Fruit fly (Drosophila melanogaster) whole organism, pupa: Measurements from ENCODE around the gene Baldspot.
A peak's percentile ranks its signal among the peaks of the same experiment; 100 is the strongest.

Experiments
- CG10348 ChIP-seq: fragments of 200-800 bp; sonication (Bioruptor generic); IDR thresholded peaks from 2 replicates; pipeline ENCODE4 v1.3.6; 2022; ENCODE audit warnings: missing biosample characterization, missing genetic modification characterization
- CG12605 ChIP-seq: fragments of 200-800 bp; sonication (Bioruptor generic); IDR thresholded peaks from 2 replicates; pipeline ENCODE4 v1.3.6; 2022; ENCODE audit warnings: missing biosample characterization, missing genetic modification characterization
- CG13204 ChIP-seq: fragments of 200-800 bp; sonication (Bioruptor generic); optimal IDR thresholded peaks from 2 replicates; lab custom pipeline; 2018; ENCODE audit warnings: missing biosample characterization, mild to moderate bottlenecking, missing genetic modification characterization, moderate library complexity
- CG14655 ChIP-seq: fragments of 200-800 bp; sonication (Bioruptor generic); optimal IDR thresholded peaks from 3 replicates; lab custom pipeline; 2017; ENCODE audit warnings: mild to moderate bottlenecking, missing biosample characterization, missing genetic modification reagents, missing genetic modification characterization
- CG15710 ChIP-seq: fragments of 200-800 bp; sonication (Bioruptor generic); optimal IDR thresholded peaks from 2 replicates; lab custom pipeline; 2018; ENCODE audit warnings: missing biosample characterization, mild to moderate bottlenecking, missing genetic modification characterization, moderate library complexity
- CG17806 ChIP-seq: fragments of 200-800 bp; sonication (Bioruptor generic); optimal IDR thresholded peaks from 2 replicates; lab custom pipeline; 2018; ENCODE audit warnings: missing biosample characterization, mild to moderate bottlenecking, missing genetic modification characterization, moderate library complexity
- CG32121 ChIP-seq: fragments of 200-800 bp; sonication (Bioruptor generic); IDR thresholded peaks from 2 replicates; pipeline ENCODE4 v1.3.6; 2022; ENCODE audit warnings: missing biosample characterization, missing genetic modification characterization
- CG34367 ChIP-seq: fragments of 200-800 bp; sonication (Bioruptor generic); optimal IDR thresholded peaks from 2 replicates; lab custom pipeline; 2018; ENCODE audit warnings: missing biosample characterization, mild to moderate bottlenecking, missing genetic modification characterization
- CG4496 ChIP-seq: fragments of 200-800 bp; sonication (Bioruptor generic); IDR thresholded peaks from 3 replicates; pipeline ENCODE4 v1.3.6; 2022; ENCODE audit warnings: missing biosample characterization, missing genetic modification characterization
- CG8159 ChIP-seq: fragments of 200-800 bp; sonication (Bioruptor generic); optimal IDR thresholded peaks from 3 replicates; lab custom pipeline; 2018; ENCODE audit warnings: missing biosample characterization, mild to moderate bottlenecking, missing genetic modification characterization, moderate library complexity
- CG8301 ChIP-seq: fragments of 200-800 bp; sonication (Bioruptor generic); optimal IDR thresholded peaks from 2 replicates; lab custom pipeline; 2018; ENCODE audit warnings: missing biosample characterization, mild to moderate bottlenecking, missing genetic modification characterization
- CG9948 ChIP-seq: fragments of 200-800 bp; sonication (Bioruptor generic); optimal IDR thresholded peaks from 2 replicates; lab custom pipeline; 2018; ENCODE audit warnings: missing biosample characterization, mild to moderate bottlenecking, missing genetic modification characterization, moderate library complexity
- D1 ChIP-seq: fragments of 200-800 bp; sonication (Bioruptor generic); optimal IDR thresholded peaks from 2 replicates; lab custom pipeline; 2018; ENCODE audit warnings: missing biosample characterization, mild to moderate bottlenecking, missing genetic modification characterization, moderate library complexity
- EcR ChIP-seq: fragments of 200-800 bp; sonication (Bioruptor generic); optimal IDR thresholded peaks from 3 replicates; lab custom pipeline; 2019; ENCODE audit warnings: missing biosample characterization, missing genetic modification characterization, mild to moderate bottlenecking, moderate library complexity, missing genetic modification reagents
- Ets98B ChIP-seq: fragments of 200-800 bp; sonication (Bioruptor generic); IDR thresholded peaks from 2 replicates; pipeline ENCODE4 v1.3.6; 2022; ENCODE audit warnings: missing biosample characterization, missing genetic modification characterization
- Pif1A ChIP-seq: fragments of 200-800 bp; sonication (Bioruptor generic); optimal IDR thresholded peaks from 3 replicates; lab custom pipeline; 2016; ENCODE audit warnings: missing biosample characterization, missing genetic modification characterization
- Pif1B ChIP-seq: fragments of 200-800 bp; sonication (Bioruptor generic); optimal IDR thresholded peaks from 3 replicates; lab custom pipeline; 2016; ENCODE audit warnings: missing biosample characterization, missing genetic modification characterization
- Snoo ChIP-seq: fragments of 200-800 bp; sonication (Bioruptor generic); optimal IDR thresholded peaks from 3 replicates; lab custom pipeline; 2017; ENCODE audit warnings: missing biosample characterization, mild to moderate bottlenecking, missing genetic modification characterization, inconsistent platforms
- fd96Ca ChIP-seq: fragments of 200-800 bp; sonication (Bioruptor generic); IDR thresholded peaks from 3 replicates; pipeline ENCODE4 v1.3.6; 2022; ENCODE audit warnings: missing biosample characterization, missing genetic modification characterization
- gl ChIP-seq: fragments of 200-800 bp; sonication (Bioruptor generic); optimal IDR thresholded peaks from 2 replicates; lab custom pipeline; 2018; ENCODE audit warnings: missing biosample characterization, mild to moderate bottlenecking, missing genetic modification characterization
- rn ChIP-seq: fragments of 200-800 bp; sonication (Bioruptor generic); IDR thresholded peaks from 2 replicates; pipeline ENCODE4 v1.3.6; 2022; ENCODE audit warnings: missing biosample characterization, missing genetic modification characterization

The Baldspot gene

DNA sequence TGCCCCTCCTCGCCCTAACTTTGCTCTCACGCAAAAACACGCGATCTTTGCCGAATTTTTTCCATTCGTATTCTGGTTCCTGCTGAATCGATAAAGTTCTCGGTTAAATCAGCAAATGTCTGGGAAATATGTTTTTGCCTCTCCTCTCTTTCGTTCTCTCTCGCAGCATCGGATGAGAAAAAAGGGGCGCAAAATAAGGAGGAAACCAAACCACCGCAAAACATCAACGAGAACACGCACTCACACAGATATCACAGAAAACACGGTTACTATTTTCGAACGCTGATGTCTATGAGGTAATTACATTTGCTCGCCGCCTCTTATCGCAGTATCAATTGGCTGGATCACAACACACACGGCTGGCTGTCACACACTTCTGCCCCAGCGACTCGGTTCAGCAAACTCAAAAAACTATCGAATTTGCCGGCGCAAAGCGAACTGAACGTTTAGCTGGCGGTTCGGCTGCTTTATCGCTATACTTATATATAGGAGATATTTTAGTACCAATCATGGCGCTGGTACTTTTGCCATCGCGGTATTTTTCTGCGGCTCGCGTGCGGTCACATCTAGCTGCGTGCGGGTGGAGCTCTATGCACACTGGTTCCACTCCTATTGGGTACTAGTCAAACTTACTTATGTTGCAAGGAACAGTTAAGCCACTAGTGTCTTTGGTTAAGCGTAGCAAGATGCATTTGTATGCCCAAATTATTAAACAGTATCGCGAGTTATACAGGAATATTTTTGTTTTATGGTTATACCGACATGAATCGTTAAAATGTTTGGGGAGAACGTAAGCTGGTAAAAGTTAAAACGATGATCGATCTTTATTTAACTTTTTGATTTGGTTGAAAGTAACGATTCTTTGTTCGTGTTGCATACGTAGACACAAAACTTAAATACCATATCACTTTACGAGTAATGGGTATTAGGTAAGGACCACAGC, at the start of gene Baldspot:
TSS of gene Baldspot (minus strand) at position 449 of the 943 bp plus-strand sequence.
- peak; percentile 64 for TF ChIP-seq EcR (GFP tag; lab: Kevin White, UChicago)
- TF ChIP-seq CG32121 = peak; percentile 63; the same call in 1 of the 2 replicates
- peak; percentile 84 for TF ChIP-seq Pif1B (GFP tag; lab: Kevin White, UChicago)
- no peak for TF ChIP-seq CG13204 (GFP tag; lab: Kevin White, UChicago)
- peak; percentile 66 for TF ChIP-seq Ets98B (GFP tag; lab: Robert Waterston, UW)
- TF ChIP-seq Pif1A (GFP tag; lab: Kevin White, UChicago) = peak; percentile 93
- TF ChIP-seq CG12605 (GFP tag; lab: Robert Waterston, UW) = peak; percentile 69
- no peak for TF ChIP-seq CG10348
- peak; percentile 27 for TF ChIP-seq CG34367 (tag; lab: Kevin White, UChicago)
- peak; percentile 88 for TF ChIP-seq CG8159
- TF ChIP-seq Snoo (tag; lab: Kevin White, UChicago) = peak; percentile 62
- peak; percentile 70 for TF ChIP-seq gl (tag; lab: Kevin White, UChicago)
- TF ChIP-seq CG4496 (GFP tag; lab: Robert Waterston, UW) = peak; percentile 50
- TF ChIP-seq rn (GFP tag; lab: Robert Waterston, UW) = no peak
- peak; percentile 90 for TF ChIP-seq CG14655 (GFP tag; lab: Kevin White, UChicago)
- TF ChIP-seq CG17806 (tag; lab: Kevin White, UChicago) = peak; percentile 79
- peak; percentile 91 for TF ChIP-seq CG8301 (tag; lab: Kevin White, UChicago)
- TF ChIP-seq CG15710 (tag; lab: Kevin White, UChicago) = peak; percentile 44
- peak; percentile 85 for TF ChIP-seq fd96Ca (GFP tag; lab: Robert Waterston, UW)
- TF ChIP-seq D1 (tag; lab: Kevin White, UChicago) = peak; percentile 85
- peak; percentile 81 for TF ChIP-seq CG9948

DNA sequence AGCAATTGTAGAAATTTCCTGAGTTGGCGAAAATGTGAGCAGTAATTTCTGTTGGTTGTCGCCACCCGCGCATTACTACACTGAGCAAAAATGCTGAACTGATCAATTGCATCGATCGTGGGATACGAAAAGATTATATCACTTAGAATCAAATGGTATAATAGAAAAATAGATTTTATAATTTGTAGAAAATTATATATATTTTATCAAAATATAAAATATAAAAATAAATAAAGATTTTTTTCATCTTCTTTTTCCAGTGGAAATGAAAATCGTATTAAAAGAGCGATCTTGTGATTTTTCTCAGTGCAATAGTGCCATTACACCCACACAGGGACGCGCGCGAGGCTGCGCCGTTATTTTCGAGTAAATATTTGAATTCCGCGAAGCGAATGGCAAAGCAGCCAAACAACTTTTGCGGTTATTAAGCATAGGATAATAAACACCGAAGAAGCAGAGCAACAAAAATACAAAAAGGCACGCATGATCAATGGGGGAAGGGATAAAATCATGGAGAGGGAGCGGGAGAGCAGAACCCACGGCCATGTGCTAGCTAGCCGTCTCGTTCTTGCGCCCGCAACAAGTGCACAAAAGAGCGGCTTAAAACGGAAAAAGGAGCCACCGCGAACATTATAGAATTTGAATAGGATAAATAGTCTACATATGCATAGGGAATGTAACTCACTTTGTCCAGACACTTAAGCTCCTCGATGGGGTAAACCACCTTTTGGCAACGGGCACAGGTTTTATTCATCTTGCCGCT, 49.0 kb upstream of the Baldspot start:
- TF ChIP-seq CG15710 (tag; lab: Kevin White, UChicago) = peak; percentile 69
- peak; percentile 63; the same call in 2 of the 3 replicates for TF ChIP-seq fd96Ca (GFP tag; lab: Robert Waterston, UW)
- peak; percentile 45 for TF ChIP-seq EcR (GFP tag; lab: Kevin White, UChicago)
- TF ChIP-seq CG8301 (tag; lab: Kevin White, UChicago) = peak; percentile 58
- TF ChIP-seq CG13204 (GFP tag; lab: Kevin White, UChicago) = no peak
- TF ChIP-seq CG32121 = peak; percentile 72
- peak; percentile 56; the same call in 1 of the 2 replicates for TF ChIP-seq rn (GFP tag; lab: Robert Waterston, UW)
- peak; percentile 51 for TF ChIP-seq Pif1B (GFP tag; lab: Kevin White, UChicago)
- TF ChIP-seq CG10348 = no peak; the same call in 1 of the 2 replicates
- TF ChIP-seq CG8159 = peak; percentile 84
- TF ChIP-seq CG12605 (GFP tag; lab: Robert Waterston, UW) = no peak
- TF ChIP-seq gl (tag; lab: Kevin White, UChicago) = no peak
- peak; percentile 73 for TF ChIP-seq CG17806 (tag; lab: Kevin White, UChicago)
- no peak for TF ChIP-seq D1 (tag; lab: Kevin White, UChicago)
- TF ChIP-seq CG14655 (GFP tag; lab: Kevin White, UChicago) = peak; percentile 83
- TF ChIP-seq Pif1A (GFP tag; lab: Kevin White, UChicago) = peak; percentile 60
- TF ChIP-seq CG9948 = peak; percentile 54
- peak; percentile 26 for TF ChIP-seq CG34367 (tag; lab: Kevin White, UChicago)
- peak; percentile 51 for TF ChIP-seq Ets98B (GFP tag; lab: Robert Waterston, UW)
- peak; percentile 6 for TF ChIP-seq Snoo (tag; lab: Kevin White, UChicago)
- peak; percentile 65 for TF ChIP-seq CG4496 (GFP tag; lab: Robert Waterston, UW)

DNA sequence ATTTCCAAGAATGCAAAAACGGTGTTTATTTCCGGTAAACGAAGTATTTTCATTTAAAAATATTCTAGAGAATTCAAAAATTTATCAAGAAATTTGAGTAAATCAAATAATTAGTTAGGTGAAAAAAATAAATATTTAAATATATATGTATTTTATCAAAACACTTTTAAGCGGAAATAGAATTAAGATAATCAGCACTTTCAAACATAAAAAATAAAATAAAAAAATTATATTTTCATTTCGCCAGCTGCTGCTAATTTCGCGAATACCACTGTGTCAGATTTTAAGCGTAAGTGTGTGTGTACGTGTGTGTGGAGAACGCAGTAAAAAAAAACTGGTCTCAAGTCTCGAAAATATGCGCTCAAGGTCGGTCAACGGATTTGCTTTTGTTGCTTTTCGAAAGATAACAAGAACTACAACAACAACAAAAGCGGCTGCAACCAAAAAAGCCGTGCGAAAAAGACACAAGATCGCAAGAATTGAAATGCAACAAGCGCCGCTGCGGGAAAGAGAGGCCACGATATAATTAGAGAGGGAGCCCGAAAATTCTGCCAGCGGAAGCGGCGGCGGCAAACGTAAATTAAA, 48.4 kb upstream of the Baldspot start:
- TF ChIP-seq CG4496 (GFP tag; lab: Robert Waterston, UW) (no peak), CG13204 (GFP tag; lab: Kevin White, UChicago) (no peak), CG17806 (tag; lab: Kevin White, UChicago) (no peak), fd96Ca (GFP tag; lab: Robert Waterston, UW) (no peak), EcR (GFP tag; lab: Kevin White, UChicago) (peak; percentile 71), Pif1A (GFP tag; lab: Kevin White, UChicago) (no peak), rn (GFP tag; lab: Robert Waterston, UW) (0 out of 2 replicates have a peak, but pooled peaks have one; percentile 12), Ets98B (GFP tag; lab: Robert Waterston, UW) (peak; percentile 4; the same call in 1 of the 2 replicates), CG15710 (tag; lab: Kevin White, UChicago) (no peak), CG8301 (tag; lab: Kevin White, UChicago) (no peak), CG9948 (no peak), Pif1B (GFP tag; lab: Kevin White, UChicago) (peak; percentile 24), D1 (tag; lab: Kevin White, UChicago) (no peak)
